Fruit fly (Drosophila melanogaster): ENCODE measurements around the gene CG11155.

The CG11155 gene

DNA sequence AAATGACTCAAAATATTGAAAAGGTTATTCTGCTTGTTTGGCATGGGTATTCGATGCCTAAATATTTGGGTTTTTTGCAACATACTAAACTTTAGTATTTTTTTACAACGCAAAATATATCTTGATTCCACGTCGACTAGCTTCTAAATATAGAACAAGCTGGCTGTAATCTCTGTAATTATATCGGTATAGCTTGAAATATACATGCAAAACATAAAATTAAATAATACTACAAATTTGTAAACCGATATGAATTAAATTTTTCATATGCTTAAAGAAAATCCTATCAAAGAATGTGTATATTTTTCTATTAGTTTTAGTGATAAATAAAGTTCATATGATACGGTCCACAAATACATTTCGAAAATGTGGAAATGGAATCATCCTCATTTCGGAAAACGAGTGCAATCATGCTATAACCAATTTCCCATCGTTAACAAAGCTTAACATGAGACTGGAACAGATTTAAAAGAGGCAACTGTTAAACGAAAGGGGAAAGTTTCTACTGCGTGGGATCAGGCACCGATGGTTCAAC, 55.3 kb downstream of the CG11155 start, which contains the start of gene pho:
Gene pho, minus strand, starts transcription at position 38 of the 535 bp plus-strand sequence.
- TF ChIP-seq Eip93F (GFP tag; optimal IDR thresholded peaks at IDR 0.05) (no peak), CG11902 (GFP tag; optimal IDR thresholded peaks at IDR 0.05) (peak; percentile 20), Eip78C (GFP tag) (no peak), CG6808 (GFP tag; optimal IDR thresholded peaks at IDR 0.05) (no peak), CG3919 (GFP tag; optimal IDR thresholded peaks at IDR 0.05) (no peak), Met (GFP tag; optimal IDR thresholded peaks at IDR 0.05) (no peak), fd59A (GFP tag; optimal IDR thresholded peaks at IDR 0.05) (no peak), topi (GFP tag; optimal IDR thresholded peaks at IDR 0.05) (peak; percentile 38), Sox102F (GFP tag; optimal IDR thresholded peaks at IDR 0.05) (no peak), fd85E (GFP tag; optimal IDR thresholded peaks at IDR 0.05) (no peak), OdsH (GFP tag; optimal IDR thresholded peaks at IDR 0.05) (peak; percentile 44), cyc (GFP tag; optimal IDR thresholded peaks at IDR 0.05) (peak; percentile 46), Hr39 (GFP tag; optimal IDR thresholded peaks at IDR 0.05) (peak; percentile 42), CG4318 (GFP tag; optimal IDR thresholded peaks at IDR 0.05) (peak; percentile 33), Sox15 (GFP tag; optimal IDR thresholded peaks at IDR 0.05) (peak; percentile 33), achi (GFP tag; optimal IDR thresholded peaks at IDR 0.05) (no peak), CG1621 (tag; optimal IDR thresholded peaks at IDR 0.05) (no peak), Ets96B (tag; optimal IDR thresholded peaks at IDR 0.05) (no peak), CG10631 (GFP tag; optimal IDR thresholded peaks at IDR 0.05) (peak; percentile 36), lz (GFP tag; optimal IDR thresholded peaks at IDR 0.05) (peak; percentile 31), ss (GFP tag; optimal IDR thresholded peaks at IDR 0.05) (no peak), esn (GFP tag; optimal IDR thresholded peaks at IDR 0.05) (peak; percentile 18), dac (GFP tag; optimal IDR thresholded peaks at IDR 0.05) (no peak), CG32006 (GFP tag; optimal IDR thresholded peaks at IDR 0.05) (no peak), vri (GFP tag; optimal IDR thresholded peaks at IDR 0.05) (no peak), Ets21C (GFP tag; optimal IDR thresholded peaks at IDR 0.05) (peak; percentile 31), CG34406 (GFP tag; optimal IDR thresholded peaks at IDR 0.05) (no peak), Eip75B (GFP tag; optimal IDR thresholded peaks at IDR 0.05) (no peak), eg (GFP tag; IDR thresholded peaks at IDR 0.05) (no peak), CG15336 (GFP tag; IDR thresholded peaks at IDR 0.05) (no peak), Smox (GFP tag; optimal IDR thresholded peaks at IDR 0.05) (no peak), Blimp-1 (GFP tag; optimal IDR thresholded peaks at IDR 0.05) (no peak), pdm3 (GFP tag; optimal IDR thresholded peaks at IDR 0.05) (no peak), CG6792 (GFP tag; optimal IDR thresholded peaks at IDR 0.05) (no peak), Hr4 (GFP tag; optimal IDR thresholded peaks at IDR 0.05) (peak; percentile 38), CG3032 (tag; optimal IDR thresholded peaks at IDR 0.05) (peak; percentile 43), Hr38 (GFP tag; optimal IDR thresholded peaks at IDR 0.05) (no peak), CG9139 (GFP tag; optimal IDR thresholded peaks at IDR 0.05) (no peak)

DNA sequence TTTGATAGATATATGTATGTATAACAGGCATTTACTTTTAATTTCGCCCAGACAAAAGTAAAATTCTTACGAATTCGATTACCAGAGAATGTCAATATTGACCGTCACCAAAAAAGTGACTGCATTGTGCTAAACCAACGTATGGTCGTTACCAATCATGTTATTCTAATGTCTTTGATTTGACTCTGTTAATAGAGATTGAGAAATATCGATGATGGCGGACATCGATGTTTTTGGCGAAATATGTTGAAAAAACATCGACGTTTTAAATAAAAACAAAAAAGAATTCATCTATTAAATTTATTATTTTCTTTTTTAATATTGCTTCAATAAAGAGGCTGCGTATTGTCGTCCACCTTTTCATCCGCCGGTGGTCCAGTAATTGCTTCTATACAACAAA, 56.4 kb downstream of the CG11155 start:
- TF ChIP-seq Eip75B (GFP tag; optimal IDR thresholded peaks at IDR 0.05), result no peak
- no peak for TF ChIP-seq cyc (GFP tag; optimal IDR thresholded peaks at IDR 0.05)
- TF ChIP-seq Blimp-1 (GFP tag; optimal IDR thresholded peaks at IDR 0.05), result no peak
- no peak for TF ChIP-seq CG11762 (GFP tag; optimal IDR thresholded peaks at IDR 0.05; ENCODE audit: insufficient read depth)
- no peak for TF ChIP-seq Hr4 (GFP tag; optimal IDR thresholded peaks at IDR 0.05)

DNA sequence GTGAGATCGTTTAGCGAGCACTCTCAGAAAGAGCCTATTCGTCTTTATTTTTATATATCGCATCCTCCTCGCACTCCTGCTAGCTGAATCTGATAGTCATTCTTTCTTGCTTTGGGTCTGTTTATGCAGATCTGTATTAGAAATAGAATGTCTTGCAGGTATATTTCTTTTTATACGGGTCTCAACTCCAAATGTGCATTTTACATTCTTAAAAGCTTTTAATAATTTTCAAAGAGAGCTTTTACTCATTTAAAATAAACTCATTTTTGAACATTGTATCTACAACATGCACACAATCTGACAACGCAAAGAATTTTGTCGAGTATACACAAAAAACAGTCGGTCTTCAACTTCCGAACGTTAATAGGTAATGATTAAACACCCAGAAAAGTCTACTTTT, 59.1 kb downstream of the CG11155 start, which contains the start of gene CG33521:
Gene CG33521, plus strand, starts transcription at position 301 of the 400 bp plus-strand sequence.
- TF ChIP-seq Eip93F (GFP tag; optimal IDR thresholded peaks at IDR 0.05) (no peak), CG8632 (GFP tag; optimal IDR thresholded peaks at IDR 0.05) (no peak), lz (GFP tag; optimal IDR thresholded peaks at IDR 0.05) (no peak), Met (GFP tag; optimal IDR thresholded peaks at IDR 0.05) (no peak), CG4318 (GFP tag; optimal IDR thresholded peaks at IDR 0.05) (no peak), CG11294 (GFP tag; IDR thresholded peaks at IDR 0.05) (no peak), fkh (GFP tag; optimal IDR thresholded peaks at IDR 0.05) (no peak), CG1621 (tag; optimal IDR thresholded peaks at IDR 0.05) (no peak), esn (GFP tag; optimal IDR thresholded peaks at IDR 0.05) (no peak), CG15336 (GFP tag; IDR thresholded peaks at IDR 0.05) (no peak), ss (GFP tag; optimal IDR thresholded peaks at IDR 0.05) (no peak), topi (GFP tag; optimal IDR thresholded peaks at IDR 0.05) (no peak), CG32006 (GFP tag; optimal IDR thresholded peaks at IDR 0.05) (no peak), Hr4 (GFP tag; optimal IDR thresholded peaks at IDR 0.05) (no peak), svp (GFP tag) (no peak)
